Worm (Caenorhabditis elegans) whole organism, L1 larva: ENCODE data around the gene pqn-96.
A peak's percentile ranks its signal among the peaks of the same experiment; 100 is the strongest.

Experiments used
- C16A3.4 ChIP-seq: fragments of 150-350 bp; optimal IDR thresholded peaks from 2 replicates; lab custom pipeline; 2014; ENCODE audit warnings: missing biosample characterization, missing genetic modification characterization
- C34B4.2 ChIP-seq: sonication (generic microtip); optimal IDR thresholded peaks from 2 replicates; lab custom pipeline; 2017; ENCODE audit warnings: mild to moderate bottlenecking, missing genetic modification characterization, missing compliant biosample characterization
- alr-1 ChIP-seq: fragments of 200-800 bp; sonication (Bioruptor generic); optimal IDR thresholded peaks from 2 replicates; lab custom pipeline; 2018; ENCODE audit warnings: borderline replicate concordance, mild to moderate bottlenecking, missing genetic modification characterization, missing compliant biosample characterization
- ama-1 ChIP-seq: fragments of 150-350 bp; optimal IDR thresholded peaks from 2 replicates; lab custom pipeline; 2014
- ceh-82 ChIP-seq, 3 experiments: fragments of 150-350 bp in 1 of 3; sonication (generic microtip) in 2 of 3; optimal IDR thresholded peaks; 2 replicates each; lab custom pipeline; 2014 to 2017; ENCODE audit warnings: missing biosample characterization in 3 of 3, missing genetic modification characterization in 3 of 3
- ceh-88 ChIP-seq: fragments of 200-800 bp; sonication (Bioruptor generic); IDR thresholded peaks from 2 replicates; pipeline ENCODE4 v1.3.6; 2022; ENCODE audit warnings: missing genetic modification characterization, missing compliant biosample characterization
- ceh-90 ChIP-seq: sonication (generic microtip); optimal IDR thresholded peaks from 2 replicates; lab custom pipeline; 2016; ENCODE audit warnings: missing genetic modification characterization, missing compliant biosample characterization
- ces-1 ChIP-seq: fragments of 150-350 bp; optimal IDR thresholded peaks from 2 replicates; lab custom pipeline; 2014; ENCODE audit warnings: missing biosample characterization, missing genetic modification reagents, missing genetic modification characterization
- dpl-1 ChIP-seq, 3 experiments: fragments of 150-350 bp in 2 of 3; sonication (generic microtip) in 1 of 3; optimal IDR thresholded peaks; 2 replicates each; lab custom pipeline; 2014 to 2017; ENCODE audit warnings: missing biosample characterization in 3 of 3, missing genetic modification characterization in 3 of 3, missing genetic modification reagents in 3 of 3
- dsc-1 ChIP-seq: sonication (generic microtip); optimal IDR thresholded peaks from 2 replicates; lab custom pipeline; 2016; ENCODE audit warnings: mild to moderate bottlenecking, missing genetic modification characterization, missing compliant biosample characterization
- efl-1 ChIP-seq, 4 experiments: fragments of 150-350 bp; optimal IDR thresholded peaks in 3 of 4; peaks in 1 of 4; 1 replicate in 1 of 4; 2 replicates in 3 of 4; lab custom pipeline; 2014; ENCODE audit warnings: missing biosample characterization in 2 of 4, missing genetic modification characterization in 2 of 4, missing genetic modification reagents in 2 of 4
- egl-13 ChIP-seq: sonication (generic microtip); optimal IDR thresholded peaks from 2 replicates; lab custom pipeline; 2016; ENCODE audit warnings: missing genotype, missing genetic modification reagents, missing genetic modification characterization, missing compliant biosample characterization
- egl-27 ChIP-seq, 2 experiments: fragments of 150-350 bp in 1 of 2; sonication (generic microtip); optimal IDR thresholded peaks; 3 replicates each; lab custom pipeline; 2017 to 2018; ENCODE audit warnings: missing biosample characterization in 2 of 2, missing genetic modification characterization in 2 of 2, missing genetic modification reagents in 2 of 2
- ets-5 ChIP-seq: fragments of 200-800 bp; sonication (Bioruptor generic); IDR thresholded peaks from 2 replicates; pipeline ENCODE4 v1.3.6; 2022; ENCODE audit warnings: missing genetic modification characterization, missing compliant biosample characterization
- fkh-10 ChIP-seq: sonication (generic microtip); optimal IDR thresholded peaks from 2 replicates; lab custom pipeline; 2017; ENCODE audit warnings: missing biosample characterization, missing genetic modification reagents, missing genetic modification characterization
- fkh-4 ChIP-seq: sonication (generic microtip); optimal IDR thresholded peaks from 2 replicates; lab custom pipeline; 2016; ENCODE audit warnings: missing compliant biosample characterization, missing genetic modification characterization, borderline replicate concordance
- fkh-8 ChIP-seq: sonication (generic microtip); optimal IDR thresholded peaks from 2 replicates; lab custom pipeline; 2016; ENCODE audit warnings: mild to moderate bottlenecking, missing genetic modification characterization, missing compliant biosample characterization
- hlh-17 ChIP-seq: fragments of 200-800 bp; sonication (Bioruptor generic); optimal IDR thresholded peaks from 2 replicates; lab custom pipeline; 2018; ENCODE audit warnings: missing genetic modification characterization, mild to moderate bottlenecking, missing compliant biosample characterization, moderate library complexity, borderline replicate concordance
- hlh-4 ChIP-seq: sonication (generic microtip); optimal IDR thresholded peaks from 2 replicates; lab custom pipeline; 2016; ENCODE audit warnings: mild to moderate bottlenecking, missing genetic modification characterization, missing compliant biosample characterization
- hpl-2 ChIP-seq: fragments of 150-350 bp; optimal IDR thresholded peaks from 2 replicates; lab custom pipeline; 2014; ENCODE audit warnings: missing biosample characterization, missing genetic modification reagents, missing genetic modification characterization
- isw-1 ChIP-seq: fragments of 200-800 bp; sonication (Bioruptor generic); IDR thresholded peaks from 2 replicates; pipeline ENCODE4 v1.3.6; 2022; ENCODE audit warnings: missing genetic modification characterization, missing compliant biosample characterization
- lin-13 ChIP-seq: fragments of 150-350 bp; optimal IDR thresholded peaks from 2 replicates; lab custom pipeline; 2014; ENCODE audit warnings: missing biosample characterization, missing genetic modification reagents, missing genetic modification characterization
- lin-14 ChIP-seq: fragments of 200-800 bp; sonication (Bioruptor generic); optimal IDR thresholded peaks from 2 replicates; lab custom pipeline; 2018; ENCODE audit warnings: mild to moderate bottlenecking, missing genetic modification characterization, moderate library complexity, missing compliant biosample characterization
- lin-35 ChIP-seq, 2 experiments: fragments of 150-350 bp; optimal IDR thresholded peaks; 2 replicates each; lab custom pipeline; 2014; ENCODE audit warnings: missing biosample characterization in 2 of 2, missing genetic modification characterization in 2 of 2, missing genetic modification reagents in 2 of 2
- lsy-2 ChIP-seq, 2 experiments: fragments of 150-350 bp; optimal IDR thresholded peaks; 2 replicates each; lab custom pipeline; 2014; ENCODE audit warnings: missing biosample characterization in 2 of 2, missing genetic modification characterization in 2 of 2
- mdl-1 ChIP-seq, 2 experiments: fragments of 150-350 bp; optimal IDR thresholded peaks; 2 replicates each; lab custom pipeline; 2014 to 2017; ENCODE audit warnings: missing biosample characterization in 2 of 2, missing genetic modification characterization in 2 of 2, inconsistent platforms in 1 of 2
- nhr-11 ChIP-seq: fragments of 150-350 bp; optimal IDR thresholded peaks from 2 replicates; lab custom pipeline; 2014; ENCODE audit warnings: missing biosample characterization, missing genetic modification characterization
- nhr-12 ChIP-seq: sonication (generic microtip); optimal IDR thresholded peaks from 2 replicates; lab custom pipeline; 2017; ENCODE audit warnings: missing biosample characterization, missing genetic modification characterization
- nhr-19 ChIP-seq: fragments of 200-800 bp; sonication (Bioruptor generic); conservative IDR thresholded peaks from 2 replicates; pipeline ENCODE4 v1.3.6; 2022; ENCODE audit warnings: missing genetic modification characterization, missing compliant biosample characterization
- nhr-20 ChIP-seq: sonication (generic microtip); optimal IDR thresholded peaks from 2 replicates; lab custom pipeline; 2016; ENCODE audit warnings: mild to moderate bottlenecking, missing genetic modification characterization, missing compliant biosample characterization
- nhr-71 ChIP-seq: sonication (generic microtip); optimal IDR thresholded peaks from 2 replicates; lab custom pipeline; 2016; ENCODE audit warnings: mild to moderate bottlenecking, missing genetic modification characterization, moderate library complexity, missing compliant biosample characterization
- nhr-76 ChIP-seq: sonication (generic microtip); optimal IDR thresholded peaks from 2 replicates; lab custom pipeline; 2017; ENCODE audit warnings: missing biosample characterization, missing genetic modification characterization
- nhr-77 ChIP-seq: fragments of 150-350 bp; optimal IDR thresholded peaks from 2 replicates; lab custom pipeline; 2014; ENCODE audit warnings: missing biosample characterization, missing genetic modification characterization
- nhr-84 ChIP-seq: sonication (generic microtip); optimal IDR thresholded peaks from 2 replicates; lab custom pipeline; 2017; ENCODE audit warnings: missing biosample characterization, missing genetic modification characterization
- nhr-85 ChIP-seq: sonication (generic microtip); peaks from one replicate; lab custom pipeline; 2016; ENCODE audit warnings: missing genetic modification characterization, inconsistent platforms, missing compliant biosample characterization
- nhr-90 ChIP-seq: sonication (generic microtip); optimal IDR thresholded peaks from 2 replicates; lab custom pipeline; 2016; ENCODE audit warnings: mild to moderate bottlenecking, missing genetic modification characterization, missing compliant biosample characterization; ENCODE audit not compliant: poor library complexity
- pag-3 ChIP-seq: sonication (generic microtip); optimal IDR thresholded peaks from 2 replicates; lab custom pipeline; 2017; ENCODE audit warnings: missing genetic modification characterization, mild to moderate bottlenecking, missing compliant biosample characterization, antibody characterized with exemption, borderline replicate concordance; ENCODE audit not compliant: insufficient read depth
- pax-3 ChIP-seq: fragments of 200-800 bp; sonication (Bioruptor generic); optimal IDR thresholded peaks from 2 replicates; lab custom pipeline; 2018; ENCODE audit warnings: mild to moderate bottlenecking, missing genetic modification characterization, moderate library complexity, missing compliant biosample characterization
- rnt-1 ChIP-seq: sonication (generic microtip); optimal IDR thresholded peaks from 2 replicates; lab custom pipeline; 2016; ENCODE audit warnings: mild to moderate bottlenecking, missing genetic modification characterization, moderate library complexity, missing compliant biosample characterization
- skn-1 ChIP-seq: fragments of 150-350 bp; optimal IDR thresholded peaks from 2 replicates; lab custom pipeline; 2014; ENCODE audit warnings: missing biosample characterization, missing genetic modification characterization
- snpc-4 ChIP-seq: fragments of 150-350 bp; optimal IDR thresholded peaks from 2 replicates; lab custom pipeline; 2014; ENCODE audit warnings: missing biosample characterization, missing genetic modification characterization
- snu-23 ChIP-seq: sonication (generic microtip); optimal IDR thresholded peaks from 2 replicates; lab custom pipeline; 2016; ENCODE audit warnings: missing genetic modification characterization, missing compliant biosample characterization
- sox-4 ChIP-seq: sonication (generic microtip); optimal IDR thresholded peaks from 2 replicates; lab custom pipeline; 2016; ENCODE audit warnings: missing genetic modification characterization, missing compliant biosample characterization
- swsn-7 ChIP-seq: sonication (generic microtip); optimal IDR thresholded peaks from 2 replicates; lab custom pipeline; 2016; ENCODE audit warnings: missing genetic modification characterization, missing compliant biosample characterization
- tbx-2 ChIP-seq: sonication (generic microtip); optimal IDR thresholded peaks from 2 replicates; lab custom pipeline; 2016; ENCODE audit warnings: missing genetic modification characterization, missing compliant biosample characterization
- unc-86 ChIP-seq: sonication (generic microtip); optimal IDR thresholded peaks from 2 replicates; lab custom pipeline; 2016; ENCODE audit warnings: missing genetic modification characterization, missing compliant biosample characterization
- xbp-1 ChIP-seq: sonication (generic microtip); optimal IDR thresholded peaks from 2 replicates; lab custom pipeline; 2016; ENCODE audit warnings: missing genetic modification characterization, missing compliant biosample characterization
- ztf-11 ChIP-seq, 2 experiments: sonication (generic microtip); optimal IDR thresholded peaks; 2 replicates each; lab custom pipeline; 2016 to 2017; ENCODE audit warnings: missing genetic modification characterization in 2 of 2, missing biosample characterization in 1 of 2, missing compliant biosample characterization in 1 of 2
- ztf-4 ChIP-seq: fragments of 150-350 bp; optimal IDR thresholded peaks from 2 replicates; lab custom pipeline; 2014; ENCODE audit warnings: missing biosample characterization, missing genetic modification characterization

Gene pqn-96

DNA sequence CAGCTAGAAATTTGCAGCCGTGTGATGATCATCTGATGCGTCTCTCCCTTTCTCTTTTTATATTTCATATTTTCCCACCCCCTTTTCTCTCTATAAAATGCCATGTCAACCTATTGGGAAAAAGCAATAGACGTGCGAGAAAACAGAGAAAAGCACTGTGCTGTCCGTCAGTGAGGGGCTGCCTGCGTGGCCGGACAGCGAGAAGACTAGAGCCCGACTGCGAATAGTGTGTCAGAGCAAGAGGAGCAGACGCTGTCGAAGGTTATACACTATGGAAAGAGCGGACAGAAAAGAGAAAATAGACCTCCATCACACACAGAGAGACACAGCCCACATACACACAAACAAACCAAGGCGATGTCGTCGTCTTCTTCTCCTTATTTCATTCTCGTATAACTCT is 14.1 kb downstream of the pqn-96 start (continued):
- TF ChIP-seq nhr-11 (tag; lab: Kevin White, UChicago) = no peak
- no peak for TF ChIP-seq egl-27 (tag; optimal IDR thresholded peaks at IDR 0.05; lab: Kevin White, UChicago)
- TF ChIP-seq pax-3 (tag; lab: Kevin White, UChicago) = peak; percentile 4
- peak; percentile 27 for TF ChIP-seq dsc-1 (tag; lab: Kevin White, UChicago)
- TF ChIP-seq nhr-19 = peak; percentile 48
- peak in 1 of 2 experiments; percentile 48 for TF ChIP-seq ztf-11 (tag; optimal IDR thresholded peaks at IDR 0.05; lab: Kevin White, UChicago)
- TF ChIP-seq ceh-88 (GFP tag; lab: Robert Waterston, UW) = no peak
- peak; percentile 13 for TF ChIP-seq ztf-4 (tag; lab: Kevin White, UChicago)
- TF ChIP-seq hlh-4 = no peak
- peak; percentile 62 for TF ChIP-seq xbp-1 (tag; lab: Kevin White, UChicago)
- TF ChIP-seq mdl-1 (tag; optimal IDR thresholded peaks at IDR 0.05; lab: Kevin White, UChicago) = peak in 1 of 2 experiments; percentile 63
- peak; percentile 71 for TF ChIP-seq nhr-20 (tag; lab: Kevin White, UChicago)
- TF ChIP-seq lin-35 (GFP tag; optimal IDR thresholded peaks at IDR 0.05; lab: Kevin White, UChicago) = peak; percentile 54 to 74
- peak; percentile 22 for TF ChIP-seq rnt-1 (tag; lab: Kevin White, UChicago)
- peak; percentile 10 for TF ChIP-seq snpc-4 (tag; lab: Kevin White, UChicago)
- no peak for TF ChIP-seq hlh-17 (GFP tag; lab: Kevin White, UChicago)
- no peak for TF ChIP-seq nhr-76 (tag; lab: Kevin White, UChicago)
- TF ChIP-seq nhr-77 (tag; lab: Kevin White, UChicago) = peak; percentile 30
- TF ChIP-seq unc-86 = peak; percentile 55
- TF ChIP-seq efl-1 (optimal IDR thresholded peaks at IDR 0.05; lab: Kevin White, UChicago) = peak; percentile 57 to 79
- TF ChIP-seq efl-1 (GFP tag; optimal IDR thresholded peaks at IDR 0.05 in 1 of 2; lab: Kevin White, UChicago) = peak; percentile 37 to 94
- peak; percentile 70 for TF ChIP-seq tbx-2 (tag; lab: Kevin White, UChicago)
- peak; percentile 49 to 86 for TF ChIP-seq lsy-2 (tag; optimal IDR thresholded peaks at IDR 0.05; lab: Kevin White, UChicago)
- TF ChIP-seq lin-14 = peak; percentile 85
- peak; percentile 68 for TF ChIP-seq fkh-8
- TF ChIP-seq swsn-7 (tag; lab: Kevin White, UChicago) = peak; percentile 62
- TF ChIP-seq lin-13 (GFP tag; lab: Kevin White, UChicago) = peak; percentile 44
- TF ChIP-seq snu-23 (GFP tag; lab: Kevin White, UChicago) = peak; percentile 89
- TF ChIP-seq alr-1 = no peak
- TF ChIP-seq C16A3.4 (tag; lab: Kevin White, UChicago) = peak; percentile 56
- peak; percentile 45 for TF ChIP-seq ama-1 (lab: Kevin White, UChicago)
- TF ChIP-seq ces-1 (GFP tag; lab: Kevin White, UChicago) = no peak
- TF ChIP-seq dpl-1 (GFP tag; optimal IDR thresholded peaks at IDR 0.05; lab: Kevin White, UChicago) = peak; percentile 9 to 40 (median 34)
- peak; percentile 41 for TF ChIP-seq nhr-90 (tag; lab: Kevin White, UChicago)
- TF ChIP-seq nhr-71 (tag; lab: Kevin White, UChicago) = peak; percentile 82
- no peak for TF ChIP-seq ets-5 (GFP tag; lab: Robert Waterston, UW)
- TF ChIP-seq hpl-2 (GFP tag; lab: Kevin White, UChicago) = no peak
- no peak for TF ChIP-seq nhr-84 (tag; lab: Kevin White, UChicago)
- no peak for TF ChIP-seq ceh-90 (tag; lab: Kevin White, UChicago)
- TF ChIP-seq skn-1 (tag; lab: Kevin White, UChicago) = peak; percentile 22
- no peak for TF ChIP-seq fkh-10 (GFP tag; lab: Kevin White, UChicago)
- TF ChIP-seq egl-13 = no peak

DNA sequence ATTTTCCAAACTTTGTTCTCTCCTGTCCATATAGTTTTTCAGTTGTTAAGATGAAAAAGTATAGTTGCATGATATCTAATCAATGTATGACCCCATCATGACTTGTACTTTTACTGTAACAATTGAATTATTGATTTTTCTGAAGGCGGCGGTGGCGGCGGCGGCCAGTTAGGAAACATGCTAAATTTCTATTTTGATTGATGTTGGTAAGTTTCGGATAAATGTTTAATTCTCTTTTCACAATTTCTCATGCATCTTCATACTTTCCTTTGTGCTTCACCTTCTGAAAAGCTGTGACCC is 21.3 kb downstream of the pqn-96 start, which contains the start of gene sor-1:
Gene sor-1 (plus strand): TSS at position 201 of the 300 bp plus-strand sequence.
- TF ChIP-seq alr-1 (no peak), fkh-4 (tag; lab: Kevin White, UChicago) (no peak), nhr-85 (tag; lab: Kevin White, UChicago) (no peak), isw-1 (GFP tag; lab: Robert Waterston, UW) (no peak), nhr-12 (no peak), lin-35 (GFP tag; optimal IDR thresholded peaks at IDR 0.05; lab: Kevin White, UChicago) (no peak), nhr-90 (tag; lab: Kevin White, UChicago) (no peak), pag-3 (tag; lab: Kevin White, UChicago) (no peak), nhr-84 (tag; lab: Kevin White, UChicago) (no peak), C34B4.2 (no peak), ceh-82 (tag; optimal IDR thresholded peaks at IDR 0.05; lab: Kevin White, UChicago) (no peak), nhr-11 (tag; lab: Kevin White, UChicago) (no peak), sox-4 (tag; lab: Kevin White, UChicago) (no peak), pax-3 (tag; lab: Kevin White, UChicago) (no peak), dpl-1 (GFP tag; optimal IDR thresholded peaks at IDR 0.05; lab: Kevin White, UChicago) (no peak)
